Fruit fly (Drosophila melanogaster) whole organism, embryonic: Measurements from ENCODE around the gene Mur2B.

Source experiments
- Asciz ChIP-seq: fragments of 200-800 bp; sonication (Bioruptor generic); optimal IDR thresholded peaks from 2 replicates; lab custom pipeline; 2017; ENCODE audit warnings: missing biosample characterization, mild to moderate bottlenecking, missing genetic modification characterization, missing genetic modification reagents
- Bteb2 ChIP-seq: fragments of 200-800 bp; sonication (Bioruptor generic); optimal IDR thresholded peaks from 2 replicates; lab custom pipeline; 2016; ENCODE audit warnings: missing biosample characterization, missing genetic modification characterization
- CG10321 ChIP-seq: fragments of 200-800 bp; sonication (Bioruptor generic); IDR thresholded peaks from 2 replicates; pipeline ENCODE4 v1.3.6; 2022; ENCODE audit warnings: missing biosample characterization, missing genetic modification characterization
- CG10959 ChIP-seq: fragments of 200-800 bp; sonication (Bioruptor generic); IDR thresholded peaks from 2 replicates; pipeline ENCODE4 v1.3.6; 2022; ENCODE audit warnings: missing biosample characterization, missing genetic modification characterization
- CG13775 ChIP-seq: fragments of 200-800 bp; sonication (Bioruptor generic); optimal IDR thresholded peaks from 3 replicates; lab custom pipeline; 2017; ENCODE audit warnings: missing biosample characterization, mild to moderate bottlenecking, missing genetic modification characterization
- CG14014 ChIP-seq: fragments of 200-800 bp; sonication (Bioruptor generic); IDR thresholded peaks from 2 replicates; pipeline ENCODE4 v1.3.6; 2022; ENCODE audit warnings: missing biosample characterization, missing genetic modification characterization
- CG1647 ChIP-seq: fragments of 200-800 bp; sonication (Bioruptor generic); optimal IDR thresholded peaks from 3 replicates; lab custom pipeline; 2016; ENCODE audit warnings: missing biosample characterization, missing genetic modification characterization
- CG17359 ChIP-seq: fragments of 200-800 bp; sonication (Bioruptor generic); optimal IDR thresholded peaks from 3 replicates; lab custom pipeline; 2018; ENCODE audit warnings: missing biosample characterization, mild to moderate bottlenecking, missing genetic modification characterization, moderate library complexity
- CG18262 ChIP-seq: fragments of 200-800 bp; optimal IDR thresholded peaks from 3 replicates; lab custom pipeline; 2019; ENCODE audit warnings: missing biosample characterization, mild to moderate bottlenecking, missing genetic modification characterization, moderate library complexity
- CG18599 ChIP-seq: fragments of 200-800 bp; sonication (Bioruptor generic); optimal IDR thresholded peaks from 3 replicates; lab custom pipeline; 2017; ENCODE audit warnings: missing biosample characterization, missing genetic modification characterization, mild to moderate bottlenecking, moderate library complexity, missing genetic modification reagents
- CG31388 ChIP-seq: fragments of 200-800 bp; sonication (Bioruptor generic); optimal IDR thresholded peaks from 2 replicates; lab custom pipeline; 2016; ENCODE audit warnings: missing biosample characterization, missing genetic modification characterization
- CG31441 ChIP-seq: fragments of 200-800 bp; sonication (Bioruptor generic); IDR thresholded peaks from 2 replicates; pipeline ENCODE4 v1.3.6; 2022; ENCODE audit warnings: missing biosample characterization, missing genetic modification characterization
- CG34376 ChIP-seq: fragments of 200-800 bp; sonication (Bioruptor generic); optimal IDR thresholded peaks from 2 replicates; lab custom pipeline; 2018; ENCODE audit warnings: missing biosample characterization, mild to moderate bottlenecking, missing genetic modification characterization
- CG6254 ChIP-seq: fragments of 200-800 bp; sonication (Bioruptor generic); optimal IDR thresholded peaks from 3 replicates; lab custom pipeline; 2017; ENCODE audit warnings: mild to moderate bottlenecking, missing biosample characterization, missing genetic modification reagents, missing genetic modification characterization
- CG6854 ChIP-seq: fragments of 200-800 bp; sonication (Bioruptor generic); optimal IDR thresholded peaks from 3 replicates; lab custom pipeline; 2017; ENCODE audit warnings: missing biosample characterization, mild to moderate bottlenecking, missing genetic modification characterization
- CG7963 ChIP-seq: fragments of 200-800 bp; sonication (Bioruptor generic); IDR thresholded peaks from 3 replicates; pipeline ENCODE4 v1.3.6; 2022; ENCODE audit warnings: missing biosample characterization, missing genetic modification characterization; ENCODE audit not compliant: partially characterized antibody
- CG7987 ChIP-seq: fragments of 200-800 bp; sonication (Bioruptor generic); optimal IDR thresholded peaks from 2 replicates; lab custom pipeline; 2018; ENCODE audit warnings: missing biosample characterization, mild to moderate bottlenecking, missing genetic modification characterization, moderate library complexity
- CG8359 ChIP-seq: fragments of 200-800 bp; sonication (Bioruptor generic); optimal IDR thresholded peaks from 2 replicates; lab custom pipeline; 2017; ENCODE audit warnings: missing biosample characterization, mild to moderate bottlenecking, missing genetic modification characterization, borderline replicate concordance
- CG8478 ChIP-seq: fragments of >200 bp; optimal IDR thresholded peaks from 2 replicates; lab custom pipeline; 2018
- CG9817 ChIP-seq: fragments of 200-800 bp; sonication (Bioruptor generic); optimal IDR thresholded peaks from 2 replicates; lab custom pipeline; 2018; ENCODE audit warnings: missing biosample characterization, mild to moderate bottlenecking, missing genetic modification characterization, moderate library complexity
- CkIIα-i1 ChIP-seq: fragments of 200-800 bp; sonication (Bioruptor generic); IDR thresholded peaks from 2 replicates; pipeline ENCODE4 v1.3.6; 2022; ENCODE audit warnings: missing biosample characterization, missing genetic modification characterization
- Dek ChIP-seq: fragments of 200-800 bp; sonication (Bioruptor generic); optimal IDR thresholded peaks from 3 replicates; lab custom pipeline; 2019; ENCODE audit warnings: missing biosample characterization, mild to moderate bottlenecking, missing genetic modification characterization, moderate library complexity
- Dp ChIP-seq: fragments of 200-800 bp; sonication (Bioruptor generic); optimal IDR thresholded peaks from 2 replicates; lab custom pipeline; 2018; ENCODE audit warnings: missing biosample characterization, mild to moderate bottlenecking, missing genetic modification characterization, moderate library complexity
- Gug ChIP-seq: fragments of 200-800 bp; sonication (Bioruptor generic); IDR thresholded peaks from 4 replicates; pipeline ENCODE4 v1.3.6; 2022; ENCODE audit warnings: missing biosample characterization, missing genetic modification characterization
- H15 ChIP-seq: fragments of 200-800 bp; sonication (Bioruptor generic); IDR thresholded peaks from 3 replicates; pipeline ENCODE4 v1.3.6; 2022; ENCODE audit warnings: missing biosample characterization, missing genetic modification characterization
- HLH4C ChIP-seq: fragments of 200-800 bp; sonication (Bioruptor generic); IDR thresholded peaks from 3 replicates; pipeline ENCODE4 v1.3.6; 2022; ENCODE audit warnings: missing biosample characterization, missing genetic modification characterization; ENCODE audit not compliant: partially characterized antibody
- HmgD ChIP-seq: fragments of 200-800 bp; sonication (Bioruptor generic); optimal IDR thresholded peaks from 3 replicates; lab custom pipeline; 2016; ENCODE audit warnings: missing biosample characterization, missing genetic modification characterization
- Hmr ChIP-seq: fragments of 200-800 bp; sonication (Bioruptor generic); optimal IDR thresholded peaks from 3 replicates; lab custom pipeline; 2017; ENCODE audit warnings: mild to moderate bottlenecking, missing biosample characterization, missing genetic modification reagents, missing genetic modification characterization
- Hr3 ChIP-seq: fragments of 200-800 bp; sonication (Bioruptor generic); optimal IDR thresholded peaks from 3 replicates; lab custom pipeline; 2016; ENCODE audit warnings: missing biosample characterization, missing genetic modification characterization
- Hr78 ChIP-seq, 2 experiments: fragments of 200-800 bp in 1 of 2; fragments of >200 bp in 1 of 2; sonication (Bioruptor generic) in 1 of 2; optimal IDR thresholded peaks; 2 replicates each; lab custom pipeline; 2017 to 2019; ENCODE audit warnings: missing biosample characterization in 2 of 2, missing genetic modification characterization in 2 of 2, mild to moderate bottlenecking in 1 of 2, moderate library complexity in 1 of 2
- NFAT ChIP-seq: fragments of 200-800 bp; sonication (Bioruptor generic); IDR thresholded peaks from 2 replicates; pipeline ENCODE4 v1.3.6; 2022; ENCODE audit warnings: missing biosample characterization, missing genetic modification characterization
- Nf-YB ChIP-seq: fragments of 200-800 bp; sonication (Bioruptor generic); optimal IDR thresholded peaks from 3 replicates; lab custom pipeline; 2019; ENCODE audit warnings: missing biosample characterization, mild to moderate bottlenecking, missing genetic modification characterization, moderate library complexity
- Oaz ChIP-seq: fragments of 200-800 bp; sonication (Bioruptor generic); IDR thresholded peaks from 2 replicates; pipeline ENCODE4 v1.3.6; 2022; ENCODE audit warnings: missing biosample characterization, missing genetic modification characterization
- Ptx1 ChIP-seq: fragments of 200-800 bp; sonication (Bioruptor generic); IDR thresholded peaks from 2 replicates; pipeline ENCODE4 v1.3.6; 2022; ENCODE audit warnings: missing biosample characterization, missing genetic modification characterization
- Sry-β ChIP-seq: fragments of 200-800 bp; sonication (Bioruptor generic); optimal IDR thresholded peaks from 2 replicates; lab custom pipeline; 2018; ENCODE audit warnings: missing biosample characterization, mild to moderate bottlenecking, missing genetic modification characterization, moderate library complexity
- Sry-δ ChIP-seq: fragments of 200-800 bp; sonication (Bioruptor generic); optimal IDR thresholded peaks from 2 replicates; lab custom pipeline; 2016; ENCODE audit warnings: missing biosample characterization, missing genetic modification characterization
- ara ChIP-seq: fragments of 200-800 bp; sonication (Bioruptor generic); IDR thresholded peaks from 2 replicates; pipeline ENCODE4 v1.3.6; 2022; ENCODE audit warnings: missing biosample characterization, missing genetic modification characterization
- bigmax ChIP-seq: fragments of 200-800 bp; sonication (Bioruptor generic); optimal IDR thresholded peaks from 2 replicates; lab custom pipeline; 2018; ENCODE audit warnings: missing biosample characterization, mild to moderate bottlenecking, missing genetic modification characterization
- dpn ChIP-seq, 2 experiments: fragments of 200-800 bp; sonication (Bioruptor generic); optimal IDR thresholded peaks; 3 replicates each; lab custom pipeline; 2016; ENCODE audit warnings: missing biosample characterization in 2 of 2, missing genetic modification characterization in 2 of 2
- ewg ChIP-seq: fragments of 200-800 bp; sonication (Bioruptor generic); optimal IDR thresholded peaks from 3 replicates; lab custom pipeline; 2017; ENCODE audit warnings: mild to moderate bottlenecking, missing biosample characterization, missing genetic modification reagents, missing genetic modification characterization
- ftz-f1 ChIP-seq: fragments of 200-800 bp; sonication (Bioruptor generic); optimal IDR thresholded peaks from 2 replicates; lab custom pipeline; 2016; ENCODE audit warnings: missing biosample characterization, missing genetic modification characterization
- lov ChIP-seq, 2 experiments: fragments of 200-800 bp in 1 of 2; fragments of >200 bp in 1 of 2; sonication (Bioruptor generic) in 1 of 2; IDR thresholded peaks in 1 of 2; optimal IDR thresholded peaks in 1 of 2; 2 replicates in 1 of 2; 3 replicates in 1 of 2; pipeline versions ENCODE4 v1.3.6 to Lab custom; 2017 to 2022; ENCODE audit warnings: missing biosample characterization in 1 of 2, missing genetic modification characterization in 1 of 2
- maf-S ChIP-seq: fragments of 200-800 bp; sonication (Bioruptor generic); optimal IDR thresholded peaks from 2 replicates; lab custom pipeline; 2016; ENCODE audit warnings: missing biosample characterization, missing genetic modification characterization
- otp ChIP-seq: fragments of 200-800 bp; sonication (Bioruptor generic); IDR thresholded peaks from 3 replicates; pipeline ENCODE4, ENCODE4 v1.3.6; 2022; ENCODE audit warnings: missing biosample characterization, missing genetic modification characterization
- pb ChIP-seq: fragments of 200-800 bp; sonication (Bioruptor generic); optimal IDR thresholded peaks from 3 replicates; lab custom pipeline; 2016; ENCODE audit warnings: missing biosample characterization, missing genetic modification characterization
- slou ChIP-seq: fragments of 200-800 bp; sonication (Bioruptor generic); optimal IDR thresholded peaks from 3 replicates; lab custom pipeline; 2016; ENCODE audit warnings: missing biosample characterization, missing genetic modification characterization
- sna ChIP-seq: fragments of 200-800 bp; sonication (Bioruptor generic); IDR thresholded peaks from 2 replicates; pipeline ENCODE4 v1.3.6; 2022; ENCODE audit warnings: missing biosample characterization, missing genetic modification characterization; ENCODE audit not compliant: partially characterized antibody
- usp ChIP-seq: fragments of >200 bp; optimal IDR thresholded peaks from 2 replicates; lab custom pipeline; 2017; ENCODE audit warnings: missing biosample characterization, missing genetic modification characterization
- yki ChIP-seq: fragments of >200 bp; optimal IDR thresholded peaks from 3 replicates; lab custom pipeline; 2018
- zfh1 ChIP-seq: fragments of 200-800 bp; sonication (Bioruptor generic); IDR thresholded peaks from 3 replicates; pipeline ENCODE4 v1.3.6; 2022; ENCODE audit warnings: missing biosample characterization, missing genetic modification characterization

Mur2B gene

dm6 chrX:1669214-1669613 lies 626 bp upstream of the Mur2B start, which contains the start of the genes CG3740 and hfw (continued):
- TF ChIP-seq usp (GFP tag; lab: Kevin White, UChicago) (no peak), pb (GFP tag; lab: Kevin White, UChicago) (no peak), Bteb2 (GFP tag; lab: Kevin White, UChicago) (peak; percentile 19), HLH4C (GFP tag; lab: Robert Waterston, UW) (peak; percentile 94), CG8359 (GFP tag; lab: Kevin White, UChicago) (no peak), CkIIα-i1 (GFP tag; lab: Robert Waterston, UW) (0 out of 2 replicates have a peak, but pooled peaks have one; percentile 7), ewg (GFP tag; lab: Kevin White, UChicago) (peak; percentile 67), bigmax (GFP tag; lab: Kevin White, UChicago) (no peak), HmgD (GFP tag; lab: Kevin White, UChicago) (no peak), H15 (peak; percentile 57; the same call in 1 of the 3 replicates), Dek (peak; percentile 46), Asciz (GFP tag; lab: Kevin White, UChicago) (no peak), dpn (GFP tag; optimal IDR thresholded peaks at IDR 0.05; lab: Kevin White, UChicago) (peak; percentile 20 to 80), CG34376 (no peak), otp (0 out of 3 replicates have a peak, but pooled peaks have one; percentile 24), CG6854 (no peak), CG10321 (GFP tag; lab: Robert Waterston, UW) (no peak), CG8478 (no peak), zfh1 (GFP tag; lab: Robert Waterston, UW) (peak; percentile 71), CG10959 (peak; percentile 94), CG18262 (no peak), CG18599 (GFP tag; lab: Kevin White, UChicago) (peak; percentile 68), maf-S (GFP tag; lab: Kevin White, UChicago) (no peak), Dp (GFP tag; lab: Kevin White, UChicago) (peak; percentile 41), ftz-f1 (GFP tag; lab: Kevin White, UChicago) (no peak), CG1647 (no peak), CG14014 (peak; percentile 60), Nf-YB (GFP tag; lab: Kevin White, UChicago) (peak; percentile 39), Hmr (peak; percentile 57), CG31441 (GFP tag; lab: Robert Waterston, UW) (peak; percentile 78), Sry-δ (GFP tag; lab: Kevin White, UChicago) (peak; percentile 64), Hr3 (GFP tag; lab: Kevin White, UChicago) (peak; percentile 76), slou (GFP tag; lab: Kevin White, UChicago) (peak; percentile 54), Gug (GFP tag; lab: Robert Waterston, UW) (peak; percentile 51; the same call in 2 of the 4 replicates), CG17359 (peak; percentile 63), Sry-β (peak; percentile 87), CG7987 (GFP tag; lab: Kevin White, UChicago) (no peak), lov (optimal IDR thresholded peaks at IDR 0.05; lab: Kevin White, UChicago) (no peak), lov (GFP tag; IDR thresholded peaks at IDR 0.05; lab: Robert Waterston, UW) (no peak), yki (lab: Kevin White, UChicago) (no peak), ara (GFP tag; lab: Robert Waterston, UW) (peak; percentile 74), CG7963 (GFP tag; lab: Robert Waterston, UW) (peak; percentile 82), sna (GFP tag; lab: Robert Waterston, UW) (peak; percentile 84), CG6254 (GFP tag; lab: Kevin White, UChicago) (no peak), Ptx1 (GFP tag; lab: Robert Waterston, UW) (peak; percentile 85), CG13775 (GFP tag; lab: Kevin White, UChicago) (peak; percentile 79), Oaz (GFP tag; lab: Robert Waterston, UW) (0 out of 2 replicates have a peak, but pooled peaks have one; percentile 54), Hr78 (GFP tag; optimal IDR thresholded peaks at IDR 0.05; lab: Kevin White, UChicago) (no peak), CG9817 (tag; lab: Kevin White, UChicago) (peak; percentile 77), NFAT (GFP tag; lab: Robert Waterston, UW) (peak; percentile 66), CG31388 (peak; percentile 30)
